Fruit fly (Drosophila melanogaster): ENCODE results near the gene CG18787.

CG18787 gene

DNA sequence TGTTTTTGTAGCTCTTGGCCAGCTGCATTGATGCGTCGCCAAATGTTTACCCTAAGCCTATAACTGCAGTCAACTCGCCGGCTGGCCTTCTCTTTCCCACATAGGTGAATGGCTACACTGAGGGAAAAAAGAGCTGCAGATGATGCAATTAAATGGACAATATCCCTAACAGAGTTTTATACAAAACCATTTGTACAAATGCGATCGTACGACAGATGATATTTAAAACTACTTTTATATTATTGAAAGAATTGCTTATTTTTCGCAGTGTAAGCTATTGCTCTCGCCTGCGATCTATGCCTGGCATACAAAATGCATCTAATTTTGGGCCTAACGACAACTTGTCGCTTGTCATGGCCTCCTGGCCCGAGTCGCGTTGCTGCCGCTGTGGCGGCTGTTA is 49.2 kb downstream of the CG18787 start (continued):
- TF ChIP-seq ERR (GFP tag; optimal IDR thresholded peaks at IDR 0.05): no peak
- no peak for TF ChIP-seq CG14050 (GFP tag; IDR thresholded peaks at IDR 0.05)
- TF ChIP-seq Bteb2 (GFP tag; optimal IDR thresholded peaks at IDR 0.05): no peak
- TF ChIP-seq onecut (GFP tag; IDR thresholded peaks at IDR 0.05): peak; percentile 43; the same call in 1 of the 2 replicates
- TF ChIP-seq hth (optimal IDR thresholded peaks at IDR 0.05): no peak
- peak; percentile 41 for TF ChIP-seq Hsf (GFP tag; optimal IDR thresholded peaks at IDR 0.05)
- no peak for TF ChIP-seq MTF-1 (GFP tag; optimal IDR thresholded peaks at IDR 0.05; ENCODE audit: borderline replicate concordance)
- peak; percentile 55 for TF ChIP-seq CG10979 (tag; optimal IDR thresholded peaks at IDR 0.05)
- TF ChIP-seq ci (GFP tag; IDR thresholded peaks at IDR 0.05): peak; percentile 78; the same call in 2 of the 3 replicates
- peak; percentile 50 for TF ChIP-seq pnt (GFP tag; optimal IDR thresholded peaks at IDR 0.05)
- peak; percentile 29; the same call in 1 of the 2 replicates for TF ChIP-seq ranshi (GFP tag; IDR thresholded peaks at IDR 0.05)
- TF ChIP-seq E2f1 (GFP tag; IDR thresholded peaks at IDR 0.05): peak; percentile 31; the same call in 1 of the 2 replicates
- no peak for TF ChIP-seq br (optimal IDR thresholded peaks at IDR 0.05)
- no peak for TF ChIP-seq HmgZ (tag; optimal IDR thresholded peaks at IDR 0.05)
- TF ChIP-seq Ravus (GFP tag; IDR thresholded peaks at IDR 0.05): no peak; the same call in 1 of the 2 replicates
- TF ChIP-seq Kr (GFP tag; optimal IDR thresholded peaks at IDR 0.05): no peak
- peak; percentile 23 for TF ChIP-seq Antp (GFP tag; optimal IDR thresholded peaks at IDR 0.05)
- no peak for TF ChIP-seq ac (GFP tag; optimal IDR thresholded peaks at IDR 0.05)
- TF ChIP-seq CG18262 (tag; optimal IDR thresholded peaks at IDR 0.05): peak; percentile 32
- TF ChIP-seq CG15269 (tag; optimal IDR thresholded peaks at IDR 0.05): peak; percentile 35
- TF ChIP-seq ind (GFP tag; optimal IDR thresholded peaks at IDR 0.05): peak; percentile 19
- TF ChIP-seq CG31441 (GFP tag; IDR thresholded peaks at IDR 0.05): peak; percentile 41; the same call in 1 of the 2 replicates
- TF ChIP-seq lmd (GFP tag; IDR thresholded peaks at IDR 0.05): peak; percentile 52
- peak; percentile 35 for TF ChIP-seq CG15696 (tag; optimal IDR thresholded peaks at IDR 0.05)
- peak; percentile 48 for TF ChIP-seq CG8924 (tag; optimal IDR thresholded peaks at IDR 0.05)
- TF ChIP-seq pho (GFP tag; optimal IDR thresholded peaks at IDR 0.05): no peak
- no peak for TF ChIP-seq CG10431 (GFP tag; optimal IDR thresholded peaks at IDR 0.05)
- TF ChIP-seq chm (GFP tag; IDR thresholded peaks at IDR 0.05): 0 out of 2 replicates have a peak, but pooled peaks have one; percentile 36
- TF ChIP-seq CG43689 (GFP tag; IDR thresholded peaks at IDR 0.05): no peak
- TF ChIP-seq CG4820 (GFP tag; optimal IDR thresholded peaks at IDR 0.05): peak; percentile 30
- TF ChIP-seq CG33213 (GFP tag; optimal IDR thresholded peaks at IDR 0.05): no peak
- TF ChIP-seq ase (GFP tag; IDR thresholded peaks at IDR 0.05): 0 out of 3 replicates have a peak, but pooled peaks have one; percentile 17
- peak; percentile 63 to 76 for TF ChIP-seq bsh (GFP tag; optimal IDR thresholded peaks at IDR 0.05)
- peak; percentile 12 for TF ChIP-seq Sox100B (GFP tag; optimal IDR thresholded peaks at IDR 0.05)
- peak; percentile 56 for TF ChIP-seq sisA (GFP tag; IDR thresholded peaks at IDR 0.05)
- TF ChIP-seq jing (GFP tag; optimal IDR thresholded peaks at IDR 0.05): peak; percentile 23
- peak; percentile 62 for TF ChIP-seq CG10959 (GFP tag; IDR thresholded peaks at IDR 0.05)
- TF ChIP-seq dysf (GFP tag; IDR thresholded peaks at IDR 0.05): peak; percentile 62
- 0 out of 2 replicates have a peak, but pooled peaks have one; percentile 40 for TF ChIP-seq CG11247 (GFP tag; IDR thresholded peaks at IDR 0.05)
- TF ChIP-seq zfh2 (GFP tag; optimal IDR thresholded peaks at IDR 0.05): no peak
- no peak for TF ChIP-seq CG31365 (tag; optimal IDR thresholded peaks at IDR 0.05)
- no peak for TF ChIP-seq Hmx (GFP tag; optimal IDR thresholded peaks at IDR 0.05)
- TF ChIP-seq unc-4 (GFP tag; IDR thresholded peaks at IDR 0.05; ENCODE audit: partially characterized antibody): no peak
- no peak for TF ChIP-seq Nf-YB (GFP tag; optimal IDR thresholded peaks at IDR 0.05)
- peak; percentile 37; the same call in 1 of the 3 replicates for TF ChIP-seq otp (GFP tag; IDR thresholded peaks at IDR 0.05)
- no peak for TF ChIP-seq TFAM (GFP tag; optimal IDR thresholded peaks at IDR 0.05)
- no peak for TF ChIP-seq schlank (tag; optimal IDR thresholded peaks at IDR 0.05)
- TF ChIP-seq CG4707 (GFP tag; optimal IDR thresholded peaks at IDR 0.05): no peak
- TF ChIP-seq CG17359 (tag; optimal IDR thresholded peaks at IDR 0.05): peak; percentile 18
- TF ChIP-seq CG1529 (GFP tag; optimal IDR thresholded peaks at IDR 0.05): peak; percentile 36
- no peak; the same call in 1 of the 2 replicates for TF ChIP-seq Awh (GFP tag; IDR thresholded peaks at IDR 0.05)
- TF ChIP-seq cas (GFP tag; IDR thresholded peaks at IDR 0.05): no peak

Data from whole organism, embryonic.